Worm (Caenorhabditis elegans) whole organism, L3 larva: ENCODE data around the gene ddx-17.

Source experiments
- ZK546.5 ChIP-seq: sonication (generic microtip); optimal IDR thresholded peaks from 2 replicates; lab custom pipeline; 2017; ENCODE audit warnings: missing biosample characterization, missing genetic modification characterization
- aly-2 ChIP-seq: fragments of 150-350 bp; optimal IDR thresholded peaks from 2 replicates; lab custom pipeline; 2014; ENCODE audit warnings: missing biosample characterization, missing genetic modification characterization
- ama-1 ChIP-seq: fragments of 150-350 bp; optimal IDR thresholded peaks from 2 replicates; lab custom pipeline; 2018
- ceh-28 ChIP-seq: fragments of 150-350 bp; optimal IDR thresholded peaks from 2 replicates; lab custom pipeline; 2014; ENCODE audit warnings: missing biosample characterization, missing genetic modification reagents, missing genetic modification characterization
- elt-3 ChIP-seq, 3 experiments: fragments of 150-350 bp in 1 of 3; sonication (generic microtip) in 2 of 3; optimal IDR thresholded peaks; 2 replicates in 2 of 3; 4 replicates in 1 of 3; lab custom pipeline; 2014 to 2017; ENCODE audit warnings: missing biosample characterization in 3 of 3, missing genetic modification characterization in 3 of 3
- fkh-2 ChIP-seq: fragments of 150-350 bp; optimal IDR thresholded peaks from 2 replicates; lab custom pipeline; 2014; ENCODE audit warnings: missing biosample characterization, missing genetic modification reagents, missing genetic modification characterization
- nhr-11 ChIP-seq: fragments of 150-350 bp; optimal IDR thresholded peaks from 2 replicates; lab custom pipeline; 2014; ENCODE audit warnings: missing biosample characterization, missing genetic modification characterization
- nhr-25 ChIP-seq: sonication (generic microtip); optimal IDR thresholded peaks from 2 replicates; lab custom pipeline; 2017; ENCODE audit warnings: missing biosample characterization, missing genetic modification characterization
- pha-4 ChIP-seq: fragments of 150-350 bp; optimal IDR thresholded peaks from 2 replicates; lab custom pipeline; 2014; ENCODE audit warnings: missing biosample characterization, missing genetic modification reagents, missing genetic modification characterization
- tbx-2 ChIP-seq: sonication (generic microtip); optimal IDR thresholded peaks from 2 replicates; lab custom pipeline; 2016; ENCODE audit warnings: mild to moderate bottlenecking, missing genetic modification characterization, missing compliant biosample characterization
- unc-62 ChIP-seq: fragments of 150-350 bp; sonication (generic microtip); optimal IDR thresholded peaks from 4 replicates; lab custom pipeline; 2014; ENCODE audit warnings: missing biosample characterization, missing genetic modification reagents, missing genetic modification characterization

ce11 chrV:14004342-14004741, 7.5 kb downstream of the ddx-17 start:
- no peak for TF ChIP-seq ceh-28
- TF ChIP-seq aly-2 (tag; lab: Kevin White, UChicago), result no peak
- no peak for TF ChIP-seq ZK546.5 (tag; lab: Kevin White, UChicago)
- TF ChIP-seq nhr-11 (tag; lab: Kevin White, UChicago), result no peak
- no peak for TF ChIP-seq nhr-25 (tag; lab: Kevin White, UChicago)
- TF ChIP-seq tbx-2 (tag; lab: Kevin White, UChicago), result no peak
- TF ChIP-seq unc-62 (GFP tag; lab: Kevin White, UChicago), result no peak
- no peak for TF ChIP-seq elt-3 (tag; optimal IDR thresholded peaks at IDR 0.05; lab: Kevin White, UChicago)
- no peak for TF ChIP-seq pha-4
- no peak for TF ChIP-seq ama-1 (lab: Kevin White, UChicago)
- no peak for TF ChIP-seq fkh-2 (tag; lab: Kevin White, UChicago)
